Fruit fly (Drosophila melanogaster) whole organism, embryonic: Measurements from ENCODE around the gene DCTN6-p27.
A peak's percentile ranks its signal among the peaks of the same experiment; 100 is the strongest.

Source experiments
- Asciz ChIP-seq: fragments of 200-800 bp; sonication (Bioruptor generic); optimal IDR thresholded peaks from 2 replicates; lab custom pipeline; 2017; ENCODE audit warnings: missing biosample characterization, mild to moderate bottlenecking, missing genetic modification characterization, missing genetic modification reagents
- Blimp-1 ChIP-seq: fragments of 200-800 bp; sonication (Bioruptor generic); optimal IDR thresholded peaks from 3 replicates; lab custom pipeline; 2018; ENCODE audit warnings: missing biosample characterization, missing genetic modification characterization, mild to moderate bottlenecking, moderate library complexity, missing genetic modification reagents
- CG10543 ChIP-seq: fragments of 200-800 bp; sonication (Bioruptor generic); optimal IDR thresholded peaks from 3 replicates; lab custom pipeline; 2017; ENCODE audit warnings: missing biosample characterization, mild to moderate bottlenecking, missing genetic modification characterization, moderate library complexity
- CG12299 ChIP-seq: fragments of 200-800 bp; sonication (Bioruptor generic); optimal IDR thresholded peaks from 2 replicates; lab custom pipeline; 2018; ENCODE audit warnings: missing biosample characterization, mild to moderate bottlenecking, missing genetic modification characterization
- CG12391 ChIP-seq: fragments of 200-800 bp; sonication (Bioruptor generic); optimal IDR thresholded peaks from 3 replicates; lab custom pipeline; 2018; ENCODE audit warnings: missing biosample characterization, mild to moderate bottlenecking, missing genetic modification characterization, moderate library complexity
- CG14014 ChIP-seq: fragments of 200-800 bp; sonication (Bioruptor generic); IDR thresholded peaks from 2 replicates; pipeline ENCODE4 v1.3.6; 2022; ENCODE audit warnings: missing biosample characterization, missing genetic modification characterization
- CG14050 ChIP-seq: fragments of 200-800 bp; sonication (Bioruptor generic); IDR thresholded peaks from 3 replicates; pipeline ENCODE4 v1.3.6; 2022; ENCODE audit warnings: missing biosample characterization, missing genetic modification characterization
- CG14860 ChIP-seq: fragments of 200-800 bp; sonication (Bioruptor generic); IDR thresholded peaks from 3 replicates; pipeline ENCODE4 v1.3.6; 2022; ENCODE audit warnings: missing biosample characterization, missing genetic modification characterization; ENCODE audit not compliant: partially characterized antibody
- CG15269 ChIP-seq: fragments of 200-800 bp; sonication (Bioruptor generic); optimal IDR thresholded peaks from 2 replicates; lab custom pipeline; 2018; ENCODE audit warnings: missing biosample characterization, mild to moderate bottlenecking, missing genetic modification characterization, moderate library complexity
- CG15479 ChIP-seq: fragments of 200-800 bp; sonication (Bioruptor generic); optimal IDR thresholded peaks from 3 replicates; lab custom pipeline; 2019; ENCODE audit warnings: missing biosample characterization, mild to moderate bottlenecking, missing genetic modification characterization, moderate library complexity
- CG2120 ChIP-seq: fragments of 200-800 bp; sonication (Bioruptor generic); optimal IDR thresholded peaks from 3 replicates; lab custom pipeline; 2016; ENCODE audit warnings: missing biosample characterization, missing genetic modification characterization
- CG31365 ChIP-seq: fragments of 200-800 bp; sonication (Bioruptor generic); optimal IDR thresholded peaks from 2 replicates; lab custom pipeline; 2018; ENCODE audit warnings: missing biosample characterization, mild to moderate bottlenecking, missing genetic modification characterization
- CG3847 ChIP-seq: fragments of 200-800 bp; sonication (Bioruptor generic); IDR thresholded peaks from 2 replicates; pipeline ENCODE4 v1.3.6; 2022; ENCODE audit warnings: missing biosample characterization, missing genetic modification characterization
- CG4360 ChIP-seq: fragments of 200-800 bp; sonication (Bioruptor generic); IDR thresholded peaks from 2 replicates; pipeline ENCODE4 v1.3.6; 2022; ENCODE audit warnings: missing biosample characterization, missing genetic modification characterization
- CG4854 ChIP-seq: fragments of 200-800 bp; sonication (Bioruptor generic); optimal IDR thresholded peaks from 2 replicates; lab custom pipeline; 2016; ENCODE audit warnings: missing biosample characterization, missing genetic modification characterization, inconsistent platforms
- CG7839 ChIP-seq: fragments of 200-800 bp; sonication (Bioruptor generic); optimal IDR thresholded peaks from 3 replicates; lab custom pipeline; 2018; ENCODE audit warnings: missing biosample characterization, mild to moderate bottlenecking, missing genetic modification characterization, moderate library complexity
- CG8388 ChIP-seq: fragments of 200-800 bp; sonication (Bioruptor generic); optimal IDR thresholded peaks from 2 replicates; lab custom pipeline; 2019; ENCODE audit warnings: missing biosample characterization, mild to moderate bottlenecking, missing genetic modification characterization, moderate library complexity
- Deaf1 ChIP-seq: fragments of 200-800 bp; optimal IDR thresholded peaks from 3 replicates; lab custom pipeline; 2019; ENCODE audit warnings: missing biosample characterization, mild to moderate bottlenecking, missing genetic modification characterization, moderate library complexity
- E2f2 ChIP-seq: fragments of 200-800 bp; sonication (Bioruptor generic); IDR thresholded peaks from 2 replicates; pipeline ENCODE4 v1.3.6; 2022; ENCODE audit warnings: missing biosample characterization, missing genetic modification characterization
- HLH4C ChIP-seq: fragments of 200-800 bp; sonication (Bioruptor generic); IDR thresholded peaks from 3 replicates; pipeline ENCODE4 v1.3.6; 2022; ENCODE audit warnings: missing biosample characterization, missing genetic modification characterization; ENCODE audit not compliant: partially characterized antibody
- HLHmδ ChIP-seq: fragments of 200-800 bp; sonication (Bioruptor generic); optimal IDR thresholded peaks from 2 replicates; lab custom pipeline; 2018; ENCODE audit warnings: missing biosample characterization, mild to moderate bottlenecking, missing genetic modification characterization, moderate library complexity
- Hey ChIP-seq: fragments of 200-800 bp; sonication (Bioruptor generic); optimal IDR thresholded peaks from 3 replicates; lab custom pipeline; 2018; ENCODE audit warnings: missing biosample characterization, mild to moderate bottlenecking, missing genetic modification characterization
- NFAT ChIP-seq: fragments of 200-800 bp; sonication (Bioruptor generic); IDR thresholded peaks from 2 replicates; pipeline ENCODE4 v1.3.6; 2022; ENCODE audit warnings: missing biosample characterization, missing genetic modification characterization
- Nf-YB ChIP-seq: fragments of 200-800 bp; sonication (Bioruptor generic); optimal IDR thresholded peaks from 3 replicates; lab custom pipeline; 2019; ENCODE audit warnings: missing biosample characterization, mild to moderate bottlenecking, missing genetic modification characterization, moderate library complexity
- Pdp1 ChIP-seq, 2 experiments: fragments of 200-800 bp; sonication (Bioruptor generic); optimal IDR thresholded peaks; 3 replicates each; lab custom pipeline; 2016; ENCODE audit warnings: missing biosample characterization in 2 of 2, missing genetic modification characterization in 2 of 2, mild to moderate bottlenecking in 1 of 2, moderate library complexity in 1 of 2
- Sry-δ ChIP-seq: fragments of 200-800 bp; sonication (Bioruptor generic); optimal IDR thresholded peaks from 2 replicates; lab custom pipeline; 2016; ENCODE audit warnings: missing biosample characterization, missing genetic modification characterization
- Tbp ChIP-seq: fragments of >200 bp; optimal IDR thresholded peaks from 2 replicates; lab custom pipeline; 2018; ENCODE audit warnings: missing biosample characterization, missing genetic modification characterization
- abd-A ChIP-seq: fragments of 200-800 bp; sonication (Bioruptor generic); optimal IDR thresholded peaks from 3 replicates; lab custom pipeline; 2019; ENCODE audit warnings: missing biosample characterization, mild to moderate bottlenecking, missing genetic modification characterization, moderate library complexity
- aop ChIP-seq: fragments of 200-800 bp; sonication (Bioruptor generic); IDR thresholded peaks from 2 replicates; pipeline ENCODE4 v1.3.6; 2022; ENCODE audit warnings: missing biosample characterization, missing genetic modification characterization
- ara ChIP-seq: fragments of 200-800 bp; sonication (Bioruptor generic); IDR thresholded peaks from 2 replicates; pipeline ENCODE4 v1.3.6; 2022; ENCODE audit warnings: missing biosample characterization, missing genetic modification characterization
- bsh ChIP-seq, 2 experiments: fragments of 200-800 bp; sonication (Bioruptor generic); optimal IDR thresholded peaks; 2 replicates each; lab custom pipeline; 2017 to 2018; ENCODE audit warnings: mild to moderate bottlenecking in 2 of 2, missing biosample characterization in 2 of 2, missing genetic modification characterization in 2 of 2, moderate library complexity in 1 of 2
- cg ChIP-seq: fragments of 200-800 bp; sonication (Bioruptor generic); optimal IDR thresholded peaks from 3 replicates; lab custom pipeline; 2019; ENCODE audit warnings: missing biosample characterization, mild to moderate bottlenecking, missing genetic modification characterization, moderate library complexity
- chif ChIP-seq, 2 experiments: fragments of 200-800 bp; sonication (Bioruptor generic); optimal IDR thresholded peaks; 3 replicates each; lab custom pipeline; 2016; ENCODE audit warnings: missing biosample characterization in 2 of 2, missing genetic modification characterization in 2 of 2
- dysf ChIP-seq: fragments of 200-800 bp; sonication (Bioruptor generic); IDR thresholded peaks from 3 replicates; pipeline ENCODE4 v1.3.6; 2022; ENCODE audit warnings: missing biosample characterization, missing genetic modification characterization
- ems ChIP-seq: fragments of 200-800 bp; sonication (Bioruptor generic); optimal IDR thresholded peaks from 3 replicates; lab custom pipeline; 2016; ENCODE audit warnings: missing biosample characterization, missing genetic modification characterization
- eve ChIP-seq, 2 experiments: fragments of >200 bp; optimal IDR thresholded peaks; 2 replicates each; lab custom pipeline; 2017; ENCODE audit warnings: missing biosample characterization in 2 of 2, missing genetic modification characterization in 2 of 2
- gem ChIP-seq: fragments of 200-800 bp; sonication (Bioruptor generic); optimal IDR thresholded peaks from 2 replicates; lab custom pipeline; 2019; ENCODE audit warnings: missing biosample characterization, mild to moderate bottlenecking, missing genetic modification characterization, moderate library complexity
- gsb ChIP-seq: fragments of 200-800 bp; sonication (Bioruptor generic); IDR thresholded peaks from 2 replicates; pipeline ENCODE4 v1.3.6; 2022; ENCODE audit warnings: missing biosample characterization, missing genetic modification characterization
- hkb ChIP-seq, 2 experiments: fragments of 200-800 bp in 1 of 2; fragments of >200 bp in 1 of 2; sonication (Bioruptor generic) in 1 of 2; IDR thresholded peaks in 1 of 2; optimal IDR thresholded peaks in 1 of 2; 2 replicates each; pipeline versions ENCODE4 v1.3.6 to Lab custom; 2017 to 2022; ENCODE audit warnings: missing biosample characterization in 1 of 2, missing genetic modification characterization in 1 of 2
- knrl ChIP-seq: fragments of 200-800 bp; sonication (Bioruptor generic); IDR thresholded peaks from 3 replicates; pipeline ENCODE4 v1.3.6; 2022; ENCODE audit warnings: missing biosample characterization, missing genetic modification characterization; ENCODE audit not compliant: partially characterized antibody
- lab ChIP-seq: fragments of 200-800 bp; sonication (Bioruptor generic); optimal IDR thresholded peaks from 3 replicates; lab custom pipeline; 2017; ENCODE audit warnings: missing biosample characterization, missing genetic modification characterization, mild to moderate bottlenecking, moderate library complexity, missing genetic modification reagents
- phol ChIP-seq: fragments of 200-800 bp; sonication (Bioruptor generic); optimal IDR thresholded peaks from 3 replicates; lab custom pipeline; 2018; ENCODE audit warnings: missing biosample characterization, mild to moderate bottlenecking, missing genetic modification characterization, moderate library complexity
- pros ChIP-seq: fragments of 200-800 bp; sonication (Bioruptor generic); optimal IDR thresholded peaks from 3 replicates; lab custom pipeline; 2019; ENCODE audit warnings: missing biosample characterization, mild to moderate bottlenecking, missing genetic modification characterization, moderate library complexity
- seq ChIP-seq: fragments of 200-800 bp; sonication (Bioruptor generic); IDR thresholded peaks from 2 replicates; pipeline ENCODE4 v1.3.6; 2022; ENCODE audit warnings: missing biosample characterization, missing genetic modification characterization
- stwl ChIP-seq: fragments of 200-800 bp; sonication (Bioruptor generic); optimal IDR thresholded peaks from 3 replicates; lab custom pipeline; 2018; ENCODE audit warnings: missing biosample characterization, mild to moderate bottlenecking, missing genetic modification characterization, moderate library complexity
- yki ChIP-seq: fragments of >200 bp; optimal IDR thresholded peaks from 3 replicates; lab custom pipeline; 2018
- z ChIP-seq: fragments of 200-800 bp; sonication (Bioruptor generic); IDR thresholded peaks from 3 replicates; pipeline ENCODE4 v1.3.6; 2022; ENCODE audit warnings: missing biosample characterization, missing genetic modification characterization

Gene DCTN6-p27

DNA sequence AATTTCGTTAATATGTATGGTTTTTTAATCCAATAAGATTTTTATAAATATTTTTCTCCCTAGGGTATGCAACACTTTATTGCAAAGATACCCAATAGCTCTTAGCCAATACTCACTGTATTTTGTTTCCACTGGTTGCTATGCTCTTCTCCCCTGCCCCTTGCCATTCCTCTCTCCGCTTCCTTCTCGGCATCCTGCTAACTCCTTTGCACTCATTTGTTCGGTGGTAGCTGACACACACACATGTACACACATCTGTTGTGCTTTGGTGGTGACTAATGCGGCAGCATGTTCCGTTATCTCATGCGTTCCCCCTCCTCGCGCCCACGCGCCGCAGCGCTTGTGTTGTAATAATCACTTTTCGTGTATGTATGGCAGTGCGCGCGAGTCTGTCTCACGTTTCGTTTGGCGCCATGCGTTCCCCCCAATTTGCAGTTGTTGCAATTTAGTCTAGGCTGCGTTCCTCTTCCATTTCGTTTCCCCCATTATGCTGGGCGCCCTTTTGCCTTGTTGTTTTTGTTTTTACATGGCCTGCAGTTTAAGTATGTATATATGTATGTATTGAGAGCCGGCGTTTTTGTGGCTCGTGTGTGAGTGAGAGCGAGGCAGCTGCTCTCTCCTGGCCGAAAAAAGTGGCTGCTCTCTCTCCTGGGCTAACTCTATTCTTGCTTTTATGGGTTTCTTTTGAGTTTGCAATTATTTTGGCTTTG, 2.8 kb downstream of the DCTN6-p27 start, which contains the start of gene Polr1D (continued):
- no peak for TF ChIP-seq Sry-δ (GFP tag; lab: Kevin White, UChicago)
- TF ChIP-seq lab (GFP tag; lab: Kevin White, UChicago) = peak; percentile 28
- peak; percentile 11; the same call in 1 of the 2 replicates for TF ChIP-seq E2f2 (GFP tag; lab: Robert Waterston, UW)
- no peak for TF ChIP-seq CG14014 (GFP tag; lab: Robert Waterston, UW)
- no peak for TF ChIP-seq CG14860 (GFP tag; lab: Robert Waterston, UW)
- no peak for TF ChIP-seq CG31365
- TF ChIP-seq Tbp (GFP tag; lab: Kevin White, UChicago) = no peak
- peak; percentile 93 for TF ChIP-seq HLHmδ (GFP tag; lab: Kevin White, UChicago)
- peak; percentile 15; the same call in 1 of the 2 replicates for TF ChIP-seq CG3847 (GFP tag; lab: Robert Waterston, UW)
- TF ChIP-seq CG4854 (GFP tag; lab: Kevin White, UChicago) = no peak
- peak; percentile 78 for TF ChIP-seq CG15479
- no peak for TF ChIP-seq gsb (GFP tag; lab: Robert Waterston, UW)
- TF ChIP-seq CG4360 = peak; percentile 89
- no peak; the same call in 2 of the 3 replicates for TF ChIP-seq HLH4C (GFP tag; lab: Robert Waterston, UW)
- no peak for TF ChIP-seq Blimp-1
- TF ChIP-seq CG7839 (tag; lab: Kevin White, UChicago) = peak; percentile 43
- peak; percentile 48 for TF ChIP-seq Deaf1 (tag; lab: Kevin White, UChicago)
- TF ChIP-seq CG2120 (GFP tag; lab: Kevin White, UChicago) = peak; percentile 2
- peak in 1 of 2 experiments; percentile 5 for TF ChIP-seq bsh (GFP tag; optimal IDR thresholded peaks at IDR 0.05; lab: Kevin White, UChicago)
- peak; percentile 1 for TF ChIP-seq phol (tag; lab: Kevin White, UChicago)
- TF ChIP-seq Pdp1 (GFP tag; optimal IDR thresholded peaks at IDR 0.05; lab: Kevin White, UChicago) = peak in 1 of 2 experiments; percentile 83
- TF ChIP-seq NFAT (GFP tag; lab: Robert Waterston, UW) = no peak
- peak; percentile 54 for TF ChIP-seq CG12299 (tag; lab: Kevin White, UChicago)
- TF ChIP-seq CG10543 (GFP tag; lab: Kevin White, UChicago) = peak; percentile 43
- peak; percentile 62 for TF ChIP-seq seq (GFP tag; lab: Robert Waterston, UW)
- TF ChIP-seq Asciz = no peak
- no peak for TF ChIP-seq knrl (GFP tag; lab: Robert Waterston, UW)
- peak; percentile 21; the same call in 1 of the 3 replicates for TF ChIP-seq dysf (GFP tag; lab: Robert Waterston, UW)
- TF ChIP-seq aop = 0 out of 2 replicates have a peak, but pooled peaks have one; percentile 6
- peak; percentile 50 for TF ChIP-seq CG12391
- TF ChIP-seq CG15269 (tag; lab: Kevin White, UChicago) = peak; percentile 51
- no peak for TF ChIP-seq stwl (tag; lab: Kevin White, UChicago)
- peak; percentile 41; the same call in 1 of the 2 replicates for TF ChIP-seq ara
- no peak for TF ChIP-seq eve (GFP tag; optimal IDR thresholded peaks at IDR 0.05; lab: Kevin White, UChicago)
- no peak for TF ChIP-seq hkb (optimal IDR thresholded peaks at IDR 0.05; lab: Kevin White, UChicago)
- 0 out of 2 replicates have a peak, but pooled peaks have one; percentile 53 for TF ChIP-seq hkb (GFP tag; IDR thresholded peaks at IDR 0.05; lab: Robert Waterston, UW)
- no peak for TF ChIP-seq ems (GFP tag; lab: Kevin White, UChicago)
- TF ChIP-seq z = peak; percentile 79
- peak; percentile 32 for TF ChIP-seq yki (lab: Kevin White, UChicago)
- peak; percentile 7 for TF ChIP-seq Nf-YB (GFP tag; lab: Kevin White, UChicago)
- TF ChIP-seq CG8388 (GFP tag; lab: Kevin White, UChicago) = peak; percentile 33
- peak; percentile 94 for TF ChIP-seq abd-A
- TF ChIP-seq Hey (tag; lab: Kevin White, UChicago) = peak; percentile 42
- peak; percentile 48 for TF ChIP-seq gem
- peak; percentile 99 for TF ChIP-seq pros (GFP tag; lab: Kevin White, UChicago)
- TF ChIP-seq cg = peak; percentile 96
- 0 out of 3 replicates have a peak, but pooled peaks have one; percentile 12 for TF ChIP-seq CG14050 (GFP tag; lab: Robert Waterston, UW)
- no peak for TF ChIP-seq chif (GFP tag; optimal IDR thresholded peaks at IDR 0.05; lab: Kevin White, UChicago)
